Fruit fly (Drosophila melanogaster): ENCODE measurements around the gene Tep3.

- TF ChIP-seq CG8301 (tag; optimal IDR thresholded peaks at IDR 0.05), result no peak
- no peak for TF ChIP-seq CG32121 (GFP tag; IDR thresholded peaks at IDR 0.05)
- TF ChIP-seq EcR (GFP tag; optimal IDR thresholded peaks at IDR 0.05), result no peak
Measured at dm6 chr2L:7692583-7693080, 10.0 kb upstream of the Tep3 start, which contains the start of the genes CG7025 and CG43235.

All from whole organism, pupa.